Worm (Caenorhabditis elegans) whole organism, early embryonic: ENCODE measurements around the gene pfd-5.

Experiments
- aly-1 ChIP-seq: sonication (generic microtip); optimal IDR thresholded peaks from 2 replicates; lab custom pipeline; 2016; ENCODE audit warnings: missing genetic modification characterization, missing compliant biosample characterization
- flt-1 ChIP-seq: fragments of 200-800 bp; sonication (Bioruptor generic); IDR thresholded peaks from 2 replicates; pipeline ENCODE4 v1.3.6; 2022; ENCODE audit warnings: missing genetic modification characterization, missing compliant biosample characterization
- tbx-37 ChIP-seq: fragments of 200-800 bp; sonication (Bioruptor generic); conservative IDR thresholded peaks from 2 replicates; pipeline ENCODE4 v1.3.6; 2022; ENCODE audit warnings: missing genetic modification reagents, missing genetic modification characterization, missing compliant biosample characterization

DNA sequence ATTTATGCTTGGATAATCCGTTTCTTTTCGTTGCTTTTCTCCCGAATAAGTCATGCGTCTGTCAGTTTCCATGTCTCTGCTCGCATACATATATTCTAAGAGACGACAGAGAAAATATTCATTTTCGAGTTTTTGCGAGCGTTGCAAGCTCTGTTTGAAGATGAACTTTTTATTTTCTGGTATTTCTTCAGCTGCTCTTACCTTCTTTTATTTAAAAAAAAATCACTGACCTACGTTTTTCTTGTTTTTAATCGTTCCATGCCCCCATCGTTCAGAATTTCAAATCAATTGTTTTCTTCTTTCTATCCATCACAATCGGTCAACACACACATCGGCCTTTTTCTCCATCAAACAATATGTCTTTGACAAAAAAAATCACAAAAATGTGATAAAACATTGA, 11.8 kb upstream of the pfd-5 start:
- TF ChIP-seq flt-1, result no peak
- no peak for TF ChIP-seq aly-1 (tag; lab: Kevin White, UChicago)
- no peak for TF ChIP-seq tbx-37 (GFP tag; lab: Robert Waterston, UW)
